Fruit fly (Drosophila melanogaster): Measurements from ENCODE around the gene FarO.

DNA sequence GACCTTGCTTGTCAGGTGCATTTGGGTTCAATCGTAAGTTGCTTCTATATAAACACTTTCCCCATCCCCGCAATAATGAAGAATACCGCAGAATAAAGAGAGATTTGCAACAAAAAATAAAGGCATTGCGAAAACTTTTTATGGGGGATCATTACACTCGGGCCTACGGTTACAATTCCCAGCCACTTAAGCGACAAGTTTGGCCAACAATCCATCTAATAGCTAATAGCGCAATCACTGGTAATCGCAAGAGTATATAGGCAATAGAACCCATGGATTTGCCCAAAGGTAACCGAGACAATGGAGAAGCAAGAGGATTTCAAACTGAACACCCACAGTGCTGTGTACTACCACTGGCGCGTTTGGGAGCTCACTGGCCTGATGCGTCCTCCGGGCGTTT lies 42.3 kb upstream of the FarO start, which contains the start of gene Or2a:
- TF ChIP-seq CG8478 (optimal IDR thresholded peaks at IDR 0.05) = no peak
- TF ChIP-seq EcR (GFP tag; optimal IDR thresholded peaks at IDR 0.05) = no peak

Measured in whole organism.